Fruit fly (Drosophila melanogaster): Measurements from ENCODE around the gene mtrm.

The mtrm gene

DNA sequence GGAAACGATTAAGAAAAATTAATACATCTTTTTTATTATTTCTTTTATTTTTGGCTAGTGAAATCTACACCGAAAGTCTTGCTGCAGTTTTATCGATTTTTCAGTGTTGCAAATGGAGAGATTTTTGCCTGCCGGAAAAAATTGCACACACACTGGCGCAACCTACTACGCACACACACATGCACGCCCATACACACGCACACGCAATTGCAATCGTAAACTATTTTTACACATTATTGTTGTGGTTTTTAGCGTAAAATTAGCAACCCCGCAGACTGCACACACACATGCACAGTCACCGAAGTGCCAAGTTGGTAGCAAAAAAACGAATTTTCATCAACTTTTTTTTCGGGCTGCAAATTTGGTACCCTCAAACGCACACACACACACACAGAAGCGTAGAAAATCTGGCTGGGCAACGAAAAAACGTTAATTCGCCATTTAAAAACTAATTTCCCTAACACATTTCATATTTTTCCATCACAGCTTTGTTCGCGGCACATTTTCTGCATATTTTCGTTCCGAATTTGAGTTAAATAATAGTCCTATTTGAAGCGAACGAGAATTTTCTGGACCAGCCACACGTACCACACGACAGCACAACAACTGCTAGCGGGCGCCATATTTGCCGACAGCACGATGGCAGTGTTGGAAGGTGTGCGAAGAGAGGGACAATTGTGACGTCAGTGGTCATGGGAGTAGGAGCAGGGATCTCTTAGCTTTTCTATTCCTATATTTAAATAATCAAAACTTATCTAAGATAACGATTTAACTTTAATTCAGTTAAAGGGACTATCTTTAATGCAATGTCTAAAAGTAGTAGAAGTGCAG is 29.1 kb downstream of the mtrm start, which contains the start of gene Unr (continued):
- no peak; the same call in 1 of the 2 replicates for TF ChIP-seq klu (GFP tag; IDR thresholded peaks at IDR 0.05)
- peak; percentile 4 for TF ChIP-seq CG6654 (GFP tag; optimal IDR thresholded peaks at IDR 0.05)
- TF ChIP-seq HHEX (GFP tag; optimal IDR thresholded peaks at IDR 0.05): peak; percentile 73
- peak; percentile 76 for TF ChIP-seq tgo (GFP tag; IDR thresholded peaks at IDR 0.05)
- no peak for TF ChIP-seq CG10565 (GFP tag; optimal IDR thresholded peaks at IDR 0.05)
- peak; percentile 48 for TF ChIP-seq NC2α (GFP tag; optimal IDR thresholded peaks at IDR 0.05)
- peak; percentile 72 for TF ChIP-seq CG7987 (GFP tag; optimal IDR thresholded peaks at IDR 0.05)
- TF ChIP-seq CG10959 (GFP tag; IDR thresholded peaks at IDR 0.05): no peak
- peak; percentile 61; the same call in 1 of the 2 replicates for TF ChIP-seq cas (GFP tag; IDR thresholded peaks at IDR 0.05)
- TF ChIP-seq CG30431 (GFP tag; optimal IDR thresholded peaks at IDR 0.05): peak; percentile 32
- no peak for TF ChIP-seq unc-4 (GFP tag; IDR thresholded peaks at IDR 0.05; ENCODE audit: partially characterized antibody)
- no peak for TF ChIP-seq CG6683 (GFP tag; optimal IDR thresholded peaks at IDR 0.05)
- peak; percentile 74 for TF ChIP-seq CG9609 (GFP tag; optimal IDR thresholded peaks at IDR 0.05)
- peak in 1 of 2 experiments; percentile 77 for TF ChIP-seq bsh (GFP tag; optimal IDR thresholded peaks at IDR 0.05)
- TF ChIP-seq CG4854 (GFP tag; optimal IDR thresholded peaks at IDR 0.05): peak; percentile 65
- TF ChIP-seq CG3407 (GFP tag; optimal IDR thresholded peaks at IDR 0.05): peak; percentile 59
- peak; percentile 86 for TF ChIP-seq CG13296 (GFP tag; optimal IDR thresholded peaks at IDR 0.05)
- peak; percentile 92 for TF ChIP-seq CG17361 (GFP tag; IDR thresholded peaks at IDR 0.05)
- TF ChIP-seq CG15269 (tag; optimal IDR thresholded peaks at IDR 0.05): peak; percentile 79
- TF ChIP-seq en (GFP tag; optimal IDR thresholded peaks at IDR 0.05): peak; percentile 18
- peak; percentile 76 for TF ChIP-seq CG6813 (GFP tag; optimal IDR thresholded peaks at IDR 0.05)
- peak; percentile 86 for TF ChIP-seq az2 (GFP tag; optimal IDR thresholded peaks at IDR 0.05)
- peak; percentile 80 for TF ChIP-seq CG3847 (GFP tag; IDR thresholded peaks at IDR 0.05)
- no peak; the same call in 2 of the 3 replicates for TF ChIP-seq CG2199 (GFP tag; IDR thresholded peaks at IDR 0.05)
- peak; percentile 52 for TF ChIP-seq CrebB (tag; optimal IDR thresholded peaks at IDR 0.05)
- TF ChIP-seq fu2 (GFP tag; optimal IDR thresholded peaks at IDR 0.05): peak; percentile 76
- TF ChIP-seq CG2678 (tag; optimal IDR thresholded peaks at IDR 0.05): peak; percentile 81
- TF ChIP-seq CoRest (tag; optimal IDR thresholded peaks at IDR 0.05): peak; percentile 68
- peak; percentile 65 for TF ChIP-seq Deaf1 (tag; optimal IDR thresholded peaks at IDR 0.05)
- peak; percentile 89 for TF ChIP-seq HLH54F (GFP tag; optimal IDR thresholded peaks at IDR 0.05)
- TF ChIP-seq HmgZ (tag; optimal IDR thresholded peaks at IDR 0.05): peak; percentile 88
- peak; percentile 57 for TF ChIP-seq CG11723 (GFP tag; optimal IDR thresholded peaks at IDR 0.05)
- TF ChIP-seq Mrtf (GFP tag; IDR thresholded peaks at IDR 0.05): peak; percentile 67; the same call in 2 of the 3 replicates
- TF ChIP-seq GATAe (GFP tag; conservative IDR thresholded peaks at IDR 0.05): no peak
- TF ChIP-seq unpg (GFP tag; optimal IDR thresholded peaks at IDR 0.05): peak; percentile 75
- TF ChIP-seq sr (GFP tag; IDR thresholded peaks at IDR 0.05): no peak
- TF ChIP-seq ken (GFP tag; IDR thresholded peaks at IDR 0.05): peak; percentile 86; the same call in 1 of the 3 replicates
- TF ChIP-seq CG4282 (GFP tag; optimal IDR thresholded peaks at IDR 0.05): peak; percentile 58
- TF ChIP-seq hb (GFP tag; IDR thresholded peaks at IDR 0.05; ENCODE audit: partially characterized antibody): no peak
- peak; percentile 36 for TF ChIP-seq CG3065 (GFP tag; optimal IDR thresholded peaks at IDR 0.05)
- peak; percentile 91 for TF ChIP-seq mam (GFP tag; optimal IDR thresholded peaks at IDR 0.05)
- peak; percentile 28 for TF ChIP-seq Asciz (GFP tag; optimal IDR thresholded peaks at IDR 0.05)
- no peak for TF ChIP-seq Gsc (GFP tag; IDR thresholded peaks at IDR 0.05)
- TF ChIP-seq CG7271 (tag; optimal IDR thresholded peaks at IDR 0.05): no peak
- peak; percentile 78 for TF ChIP-seq nmo (GFP tag; optimal IDR thresholded peaks at IDR 0.05)
- peak; percentile 63 for TF ChIP-seq disco-r (GFP tag; optimal IDR thresholded peaks at IDR 0.05)
- peak; percentile 92 for TF ChIP-seq Rfx (GFP tag; IDR thresholded peaks at IDR 0.05)
- TF ChIP-seq gcm (GFP tag; optimal IDR thresholded peaks at IDR 0.05): peak; percentile 70
- TF ChIP-seq Adf1 (GFP tag; IDR thresholded peaks at IDR 0.05): peak; percentile 68
